Worm (Caenorhabditis elegans) whole organism, L4 larva: ENCODE measurements around the gene T10C6.10.

Experiments used
- mep-1 ChIP-seq: fragments of 150-350 bp; sonication (generic microtip); optimal IDR thresholded peaks from 3 replicates; lab custom pipeline; 2014; ENCODE audit warnings: missing biosample characterization, missing genetic modification characterization
- nhr-102 ChIP-seq: sonication (generic microtip); optimal IDR thresholded peaks from 2 replicates; lab custom pipeline; 2016; ENCODE audit warnings: mild to moderate bottlenecking, missing genetic modification characterization, moderate library complexity, missing compliant biosample characterization
- nhr-77 ChIP-seq: fragments of 150-350 bp; optimal IDR thresholded peaks from 2 replicates; lab custom pipeline; 2014; ENCODE audit warnings: missing biosample characterization, missing genetic modification characterization
- skn-1 ChIP-seq: fragments of 150-350 bp; optimal IDR thresholded peaks from 2 replicates; lab custom pipeline; 2014; ENCODE audit warnings: missing biosample characterization, missing genetic modification characterization
- unc-62 ChIP-seq, 3 experiments: fragments of 150-350 bp in 1 of 3; sonication (generic microtip); optimal IDR thresholded peaks in 2 of 3; peaks in 1 of 3; 1 replicate in 1 of 3; 2 replicates in 2 of 3; lab custom pipeline; 2014 to 2017; ENCODE audit warnings: missing biosample characterization in 3 of 3, missing genetic modification characterization in 3 of 3, missing genetic modification reagents in 3 of 3, missing genotype in 1 of 3

- TF ChIP-seq nhr-77 (tag; lab: Kevin White, UChicago): no peak
- TF ChIP-seq nhr-102: no peak
- no peak for TF ChIP-seq skn-1 (tag; lab: Kevin White, UChicago)
- TF ChIP-seq mep-1 (tag; lab: Kevin White, UChicago): no peak
- TF ChIP-seq unc-62 (GFP tag; optimal IDR thresholded peaks at IDR 0.05 in 1 of 2; lab: Kevin White, UChicago): no peak
- TF ChIP-seq unc-62 (tag; optimal IDR thresholded peaks at IDR 0.05; lab: Kevin White, UChicago): no peak
Observed at ce11 chrV:16022600-16022999, 13.6 kb upstream of the T10C6.10 start.
